Fruit fly (Drosophila melanogaster): ENCODE results near the gene CG42764.

dm6 chr3L:20493417-20494261, 27.8 kb upstream of the CG42764 start:
- TF ChIP-seq usp (GFP tag; optimal IDR thresholded peaks at IDR 0.05) (no peak), CG8478 (optimal IDR thresholded peaks at IDR 0.05) (no peak), pan (optimal IDR thresholded peaks at IDR 0.05) (no peak), EcR (GFP tag; optimal IDR thresholded peaks at IDR 0.05) (no peak)
